Fruit fly (Drosophila melanogaster): Measurements from ENCODE around the gene CG14974.

Gene CG14974

dm6 chr3L:3617252-3617651 lies 3.6 kb downstream of the CG14974 start (continued):
- TF ChIP-seq CG13296 (GFP tag; optimal IDR thresholded peaks at IDR 0.05) (no peak), CG11247 (GFP tag; IDR thresholded peaks at IDR 0.05) (peak; percentile 33; the same call in 1 of the 2 replicates), CG7786 (GFP tag; optimal IDR thresholded peaks at IDR 0.05) (peak; percentile 70), sr (GFP tag; IDR thresholded peaks at IDR 0.05) (peak; percentile 12; the same call in 1 of the 3 replicates), BEAF-32 (GFP tag; optimal IDR thresholded peaks at IDR 0.05) (no peak), CG3281 (GFP tag; optimal IDR thresholded peaks at IDR 0.05) (peak; percentile 12), tgo (GFP tag; IDR thresholded peaks at IDR 0.05) (peak; percentile 78), chm (GFP tag; IDR thresholded peaks at IDR 0.05) (peak; percentile 91), CG14965 (GFP tag; optimal IDR thresholded peaks at IDR 0.05; ENCODE audit: borderline replicate concordance) (peak; percentile 42), H2.0 (GFP tag; IDR thresholded peaks at IDR 0.05) (peak; percentile 74), Ada2b (GFP tag; IDR thresholded peaks at IDR 0.05) (peak; percentile 62), Lhr (GFP tag; optimal IDR thresholded peaks at IDR 0.05) (peak; percentile 62), ash1 (GFP tag; optimal IDR thresholded peaks at IDR 0.05) (no peak), CG17802 (tag; optimal IDR thresholded peaks at IDR 0.05) (peak; percentile 74), CG34224 (GFP tag; IDR thresholded peaks at IDR 0.05; ENCODE audit: partially characterized antibody) (no peak), da (GFP tag; optimal IDR thresholded peaks at IDR 0.05) (no peak), CG2120 (GFP tag; optimal IDR thresholded peaks at IDR 0.05) (peak; percentile 50), CG11560 (tag; IDR thresholded peaks at IDR 0.05) (peak; percentile 63; the same call in 1 of the 3 replicates), CG7372 (GFP tag; IDR thresholded peaks at IDR 0.05) (0 out of 2 replicates have a peak, but pooled peaks have one; percentile 13), klu (GFP tag; IDR thresholded peaks at IDR 0.05) (peak; percentile 47; the same call in 1 of the 2 replicates), onecut (GFP tag; IDR thresholded peaks at IDR 0.05) (peak; percentile 77), caup (GFP tag; optimal IDR thresholded peaks at IDR 0.05; ENCODE audit: severe bottlenecking) (peak; percentile 10), stc (GFP tag; IDR thresholded peaks at IDR 0.05) (peak; percentile 63; the same call in 1 of the 2 replicates), nau (GFP tag; optimal IDR thresholded peaks at IDR 0.05) (peak; percentile 18), dimm (GFP tag; IDR thresholded peaks at IDR 0.05) (peak; percentile 71), CG13287 (GFP tag; IDR thresholded peaks at IDR 0.05; ENCODE audit: partially characterized antibody) (no peak), CG32772 (GFP tag; IDR thresholded peaks at IDR 0.05) (peak; percentile 62), HLH3B (GFP tag; IDR thresholded peaks at IDR 0.05) (peak; percentile 74), lbe (GFP tag; optimal IDR thresholded peaks at IDR 0.05) (peak; percentile 80), CG7745 (tag; optimal IDR thresholded peaks at IDR 0.05) (peak; percentile 80), Sox102F (GFP tag; optimal IDR thresholded peaks at IDR 0.05) (peak; percentile 81), luna (GFP tag; optimal IDR thresholded peaks at IDR 0.05) (no peak), pan (optimal IDR thresholded peaks at IDR 0.05) (no peak), pan (GFP tag; optimal IDR thresholded peaks at IDR 0.05 in 1 of 2, IDR thresholded peaks at IDR 0.05 in 1 of 2) (peak in 1 of 2 experiments; percentile 65), emc (GFP tag; optimal IDR thresholded peaks at IDR 0.05) (peak; percentile 1), Nf-YA (GFP tag; IDR thresholded peaks at IDR 0.05) (peak; percentile 70), CG8944 (GFP tag; optimal IDR thresholded peaks at IDR 0.05) (peak; percentile 83), CG6175 (GFP tag; IDR thresholded peaks at IDR 0.05) (no peak), Dfd (GFP tag; optimal IDR thresholded peaks at IDR 0.05) (no peak), MESR4 (GFP tag; optimal IDR thresholded peaks at IDR 0.05) (peak; percentile 11), mam (GFP tag; optimal IDR thresholded peaks at IDR 0.05) (peak; percentile 33), Eip74EF (GFP tag; optimal IDR thresholded peaks at IDR 0.05) (peak in 1 of 2 experiments; percentile 48), Mrtf (GFP tag; IDR thresholded peaks at IDR 0.05) (0 out of 3 replicates have a peak, but pooled peaks have one; percentile 51), mld (GFP tag; IDR thresholded peaks at IDR 0.05; ENCODE audit: partially characterized antibody) (no peak), CG2678 (tag; optimal IDR thresholded peaks at IDR 0.05) (peak; percentile 71), CG9437 (GFP tag; optimal IDR thresholded peaks at IDR 0.05) (peak; percentile 40), fu2 (GFP tag; optimal IDR thresholded peaks at IDR 0.05) (peak; percentile 40), CG11723 (GFP tag; optimal IDR thresholded peaks at IDR 0.05) (peak; percentile 34), vfl (GFP tag; optimal IDR thresholded peaks at IDR 0.05) (peak; percentile 38), kah (GFP tag; optimal IDR thresholded peaks at IDR 0.05) (no peak), CG4404 (GFP tag; IDR thresholded peaks at IDR 0.05) (peak; percentile 77)

Measured in whole organism, embryonic.